Fruit fly (Drosophila melanogaster): ENCODE measurements around the gene Ect3.

The Ect3 gene

dm6 chr3R:11998130-11998529 lies 948 bp upstream of the Ect3 start:
- TF ChIP-seq CG4318 (GFP tag; optimal IDR thresholded peaks at IDR 0.05): no peak
- no peak for TF ChIP-seq CG11294 (GFP tag; IDR thresholded peaks at IDR 0.05)
- no peak for TF ChIP-seq CG6854 (GFP tag; optimal IDR thresholded peaks at IDR 0.05)
- no peak for TF ChIP-seq Eip93F (GFP tag; optimal IDR thresholded peaks at IDR 0.05)
- TF ChIP-seq acj6 (GFP tag; optimal IDR thresholded peaks at IDR 0.05): no peak
- no peak for TF ChIP-seq fkh (GFP tag; optimal IDR thresholded peaks at IDR 0.05)
- TF ChIP-seq spab (GFP tag; optimal IDR thresholded peaks at IDR 0.05): no peak
- TF ChIP-seq CG3032 (tag; optimal IDR thresholded peaks at IDR 0.05): no peak
- no peak for TF ChIP-seq CG10669 (GFP tag; optimal IDR thresholded peaks at IDR 0.05)
- no peak for TF ChIP-seq Ets96B (tag; optimal IDR thresholded peaks at IDR 0.05)
- TF ChIP-seq salr (GFP tag; optimal IDR thresholded peaks at IDR 0.05): no peak
- TF ChIP-seq Eip75B (GFP tag; optimal IDR thresholded peaks at IDR 0.05): no peak
- TF ChIP-seq topi (GFP tag; optimal IDR thresholded peaks at IDR 0.05): no peak
- no peak for TF ChIP-seq fd59A (GFP tag; optimal IDR thresholded peaks at IDR 0.05)
- no peak for TF ChIP-seq Smox (GFP tag; optimal IDR thresholded peaks at IDR 0.05)
- no peak for TF ChIP-seq cyc (GFP tag; optimal IDR thresholded peaks at IDR 0.05)
- no peak for TF ChIP-seq dsx (GFP tag; optimal IDR thresholded peaks at IDR 0.05; ENCODE audit: poor library complexity, severe bottlenecking)
- no peak for TF ChIP-seq ss (GFP tag; optimal IDR thresholded peaks at IDR 0.05)
- no peak for TF ChIP-seq OdsH (GFP tag; optimal IDR thresholded peaks at IDR 0.05)

dm6 chr3R:12005417-12005816 lies 6.3 kb downstream of the Ect3 start, which contains the start of gene Tk:
Tk (minus strand) TSS chr3R:12005473.
- no peak for TF ChIP-seq topi (GFP tag; optimal IDR thresholded peaks at IDR 0.05)
- TF ChIP-seq spab (GFP tag; optimal IDR thresholded peaks at IDR 0.05): no peak
- TF ChIP-seq Ets96B (tag; optimal IDR thresholded peaks at IDR 0.05): no peak
- TF ChIP-seq svp (GFP tag): no peak
- no peak for TF ChIP-seq CG34406 (GFP tag; optimal IDR thresholded peaks at IDR 0.05)
- no peak for TF ChIP-seq lz (GFP tag; optimal IDR thresholded peaks at IDR 0.05)
- no peak for TF ChIP-seq CG6163 (GFP tag; IDR thresholded peaks at IDR 0.05)
- TF ChIP-seq vri (GFP tag; optimal IDR thresholded peaks at IDR 0.05): no peak
- no peak for TF ChIP-seq fkh (GFP tag; optimal IDR thresholded peaks at IDR 0.05)
- TF ChIP-seq Hr4 (GFP tag; optimal IDR thresholded peaks at IDR 0.05): no peak
- TF ChIP-seq CG3919 (GFP tag; optimal IDR thresholded peaks at IDR 0.05): no peak
- TF ChIP-seq esn (GFP tag; optimal IDR thresholded peaks at IDR 0.05): no peak
- TF ChIP-seq Smox (GFP tag; optimal IDR thresholded peaks at IDR 0.05): no peak
- no peak for TF ChIP-seq CG11902 (GFP tag; optimal IDR thresholded peaks at IDR 0.05)
- no peak for TF ChIP-seq OdsH (GFP tag; optimal IDR thresholded peaks at IDR 0.05)
- TF ChIP-seq CG16779 (tag; optimal IDR thresholded peaks at IDR 0.05): no peak
- TF ChIP-seq eg (GFP tag; IDR thresholded peaks at IDR 0.05): no peak
- no peak for TF ChIP-seq Sox14 (GFP tag; optimal IDR thresholded peaks at IDR 0.05)
- TF ChIP-seq CG6792 (GFP tag; optimal IDR thresholded peaks at IDR 0.05): no peak

dm6 chr3R:12006417-12006816 lies 7.3 kb downstream of the Ect3 start:
- TF ChIP-seq dsx (GFP tag; optimal IDR thresholded peaks at IDR 0.05; ENCODE audit: poor library complexity, severe bottlenecking) (no peak), Blimp-1 (GFP tag; optimal IDR thresholded peaks at IDR 0.05) (no peak), CG3919 (GFP tag; optimal IDR thresholded peaks at IDR 0.05) (no peak), fd85E (GFP tag; optimal IDR thresholded peaks at IDR 0.05) (no peak), svp (GFP tag) (peak; percentile 64), CG8119 (GFP tag; IDR thresholded peaks at IDR 0.05) (no peak), esn (GFP tag; optimal IDR thresholded peaks at IDR 0.05) (no peak), spab (GFP tag; optimal IDR thresholded peaks at IDR 0.05) (no peak), CG31627 (GFP tag; optimal IDR thresholded peaks at IDR 0.05) (no peak), CG6163 (GFP tag; IDR thresholded peaks at IDR 0.05) (0 out of 3 replicates have a peak, but pooled peaks have one; percentile 30)

All from whole organism, prepupa.